Worm (Caenorhabditis elegans) whole organism, L2 larva: ENCODE measurements around the gene mip-2.

ENCODE experiments used
- C34F6.9 ChIP-seq: fragments of 150-350 bp; optimal IDR thresholded peaks from 2 replicates; lab custom pipeline; 2014; ENCODE audit warnings: missing biosample characterization, missing genetic modification characterization
- R02D3.7 ChIP-seq: fragments of 150-350 bp; optimal IDR thresholded peaks from 2 replicates; lab custom pipeline; 2014; ENCODE audit warnings: missing biosample characterization, missing genetic modification characterization
- alr-1 ChIP-seq: fragments of 150-350 bp; optimal IDR thresholded peaks from 2 replicates; lab custom pipeline; 2014; ENCODE audit warnings: missing biosample characterization, missing genetic modification characterization
- aly-2 ChIP-seq: fragments of 150-350 bp; optimal IDR thresholded peaks from 2 replicates; lab custom pipeline; 2014; ENCODE audit warnings: missing biosample characterization, missing genetic modification characterization
- blmp-1 ChIP-seq: sonication (generic microtip); optimal IDR thresholded peaks from 2 replicates; lab custom pipeline; 2017; ENCODE audit warnings: missing genetic modification characterization, mild to moderate bottlenecking, missing compliant biosample characterization, antibody characterized with exemption, moderate library complexity; ENCODE audit not compliant: insufficient read depth
- ceh-82 ChIP-seq: fragments of 150-350 bp; optimal IDR thresholded peaks from 2 replicates; lab custom pipeline; 2014; ENCODE audit warnings: missing biosample characterization, missing genetic modification characterization
- crh-2 ChIP-seq: sonication (generic microtip); optimal IDR thresholded peaks from 2 replicates; lab custom pipeline; 2017; ENCODE audit warnings: missing biosample characterization, missing genetic modification characterization
- dmd-4 ChIP-seq: sonication (generic microtip); optimal IDR thresholded peaks from 2 replicates; lab custom pipeline; 2017; ENCODE audit warnings: missing biosample characterization, missing genetic modification characterization
- elt-1 ChIP-seq: fragments of 150-350 bp; optimal IDR thresholded peaks from 2 replicates; lab custom pipeline; 2014; ENCODE audit warnings: missing biosample characterization, missing genetic modification characterization
- elt-3 ChIP-seq: sonication (generic microtip); optimal IDR thresholded peaks from 2 replicates; lab custom pipeline; 2017; ENCODE audit warnings: missing biosample characterization, missing genetic modification characterization
- fos-1 ChIP-seq: fragments of 150-350 bp; optimal IDR thresholded peaks from 2 replicates; lab custom pipeline; 2014; ENCODE audit warnings: missing biosample characterization, missing genetic modification characterization
- gmeb-1 ChIP-seq: fragments of 150-350 bp; optimal IDR thresholded peaks from 2 replicates; lab custom pipeline; 2014; ENCODE audit warnings: missing biosample characterization, missing genetic modification characterization
- lin-11 ChIP-seq: fragments of 150-350 bp; sonication (generic microtip); optimal IDR thresholded peaks from 2 replicates; lab custom pipeline; 2014; ENCODE audit warnings: missing biosample characterization, missing genetic modification characterization, inconsistent platforms, mixed read lengths
- lin-13 ChIP-seq: fragments of 150-350 bp; optimal IDR thresholded peaks from 2 replicates; lab custom pipeline; 2014; ENCODE audit warnings: missing biosample characterization, missing genetic modification reagents, missing genetic modification characterization
- lin-39 ChIP-seq: fragments of 150-350 bp; optimal IDR thresholded peaks from 2 replicates; lab custom pipeline; 2014; ENCODE audit warnings: missing biosample characterization, missing genetic modification reagents, missing genetic modification characterization
- lsy-2 ChIP-seq, 2 experiments: fragments of 150-350 bp in 1 of 2; sonication (generic microtip) in 1 of 2; optimal IDR thresholded peaks; 2 replicates each; lab custom pipeline; 2014 to 2017; ENCODE audit warnings: missing biosample characterization in 2 of 2, missing genetic modification characterization in 2 of 2
- mab-5 ChIP-seq: fragments of 150-350 bp; optimal IDR thresholded peaks from 2 replicates; lab custom pipeline; 2014; ENCODE audit warnings: missing biosample characterization, missing genetic modification characterization
- mbf-1 ChIP-seq: sonication (generic microtip); optimal IDR thresholded peaks from 2 replicates; lab custom pipeline; 2017; ENCODE audit warnings: missing biosample characterization, missing genetic modification characterization
- mdl-1 ChIP-seq, 2 experiments: fragments of 150-350 bp in 1 of 2; sonication (generic microtip) in 1 of 2; optimal IDR thresholded peaks; 2 replicates each; lab custom pipeline; 2017; ENCODE audit warnings: missing biosample characterization in 2 of 2, missing genetic modification characterization in 2 of 2
- nhr-10 ChIP-seq: sonication (generic microtip); optimal IDR thresholded peaks from 2 replicates; lab custom pipeline; 2017; ENCODE audit warnings: missing biosample characterization, missing genetic modification characterization
- nhr-12 ChIP-seq: fragments of 150-350 bp; optimal IDR thresholded peaks from 2 replicates; lab custom pipeline; 2014; ENCODE audit warnings: missing biosample characterization, missing genetic modification characterization
- nhr-129 ChIP-seq: fragments of 150-350 bp; optimal IDR thresholded peaks from 2 replicates; lab custom pipeline; 2014; ENCODE audit warnings: missing biosample characterization, missing genetic modification characterization
- nhr-21 ChIP-seq: fragments of 150-350 bp; optimal IDR thresholded peaks from 2 replicates; lab custom pipeline; 2014; ENCODE audit warnings: missing biosample characterization, missing genetic modification characterization
- nhr-237 ChIP-seq: fragments of 150-350 bp; optimal IDR thresholded peaks from 2 replicates; lab custom pipeline; 2014; ENCODE audit warnings: missing biosample characterization, missing genetic modification characterization
- nhr-25 ChIP-seq: fragments of 150-350 bp; sonication (generic microtip); optimal IDR thresholded peaks from 3 replicates; lab custom pipeline; 2014; ENCODE audit warnings: missing biosample characterization, missing genetic modification characterization
- peb-1 ChIP-seq: fragments of 150-350 bp; optimal IDR thresholded peaks from 2 replicates; lab custom pipeline; 2014; ENCODE audit warnings: missing biosample characterization, missing genetic modification characterization
- sem-4 ChIP-seq: fragments of 150-350 bp; optimal IDR thresholded peaks from 2 replicates; lab custom pipeline; 2014; ENCODE audit warnings: missing biosample characterization, missing genetic modification reagents, missing genetic modification characterization
- sma-9 ChIP-seq, 2 experiments: fragments of 150-350 bp in 1 of 2; sonication (generic microtip) in 1 of 2; optimal IDR thresholded peaks; 2 replicates each; lab custom pipeline; 2014 to 2016; ENCODE audit warnings: missing genetic modification characterization in 2 of 2, mild to moderate bottlenecking in 1 of 2, missing biosample characterization in 1 of 2, missing compliant biosample characterization in 1 of 2, missing genetic modification reagents in 1 of 2, moderate library complexity in 1 of 2
- snpc-4 ChIP-seq: fragments of 150-350 bp; optimal IDR thresholded peaks from 2 replicates; lab custom pipeline; 2014; ENCODE audit warnings: missing biosample characterization, missing genetic modification characterization
- unc-55 ChIP-seq: fragments of 150-350 bp; sonication (generic microtip); optimal IDR thresholded peaks from 3 replicates; lab custom pipeline; 2014; ENCODE audit warnings: missing biosample characterization, missing genetic modification reagents, missing genetic modification characterization
- unc-62 ChIP-seq: fragments of 150-350 bp; optimal IDR thresholded peaks from 2 replicates; lab custom pipeline; 2014; ENCODE audit warnings: missing biosample characterization, missing genetic modification reagents, missing genetic modification characterization
- ztf-11 ChIP-seq: sonication (generic microtip); optimal IDR thresholded peaks from 2 replicates; lab custom pipeline; 2017; ENCODE audit warnings: missing biosample characterization, missing genetic modification characterization
- ztf-4 ChIP-seq: fragments of 150-350 bp; optimal IDR thresholded peaks from 2 replicates; lab custom pipeline; 2014; ENCODE audit warnings: missing biosample characterization, missing genetic modification characterization

mip-2 gene

DNA sequence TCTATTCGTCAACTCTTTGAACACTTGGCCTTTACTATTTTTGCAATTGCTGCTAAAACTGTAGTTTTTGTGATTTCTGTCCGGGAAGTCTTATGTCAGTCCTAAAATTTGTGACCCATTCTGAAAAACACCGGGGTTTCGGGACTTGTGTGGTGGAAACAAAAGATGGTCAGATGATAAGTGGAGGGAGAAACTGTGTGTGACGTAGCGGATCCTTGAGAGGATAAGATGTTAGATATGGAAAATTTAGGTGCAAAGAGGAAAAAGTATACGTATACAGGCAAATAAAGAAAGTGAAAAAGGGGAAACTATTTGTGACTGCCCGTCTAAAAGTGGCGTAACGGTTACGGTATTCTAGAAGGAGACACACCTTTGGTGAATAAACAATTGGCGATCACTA lies 35.3 kb downstream of the mip-2 start:
- TF ChIP-seq nhr-21 (tag; lab: Kevin White, UChicago) (no peak), unc-55 (no peak), blmp-1 (no peak)

DNA sequence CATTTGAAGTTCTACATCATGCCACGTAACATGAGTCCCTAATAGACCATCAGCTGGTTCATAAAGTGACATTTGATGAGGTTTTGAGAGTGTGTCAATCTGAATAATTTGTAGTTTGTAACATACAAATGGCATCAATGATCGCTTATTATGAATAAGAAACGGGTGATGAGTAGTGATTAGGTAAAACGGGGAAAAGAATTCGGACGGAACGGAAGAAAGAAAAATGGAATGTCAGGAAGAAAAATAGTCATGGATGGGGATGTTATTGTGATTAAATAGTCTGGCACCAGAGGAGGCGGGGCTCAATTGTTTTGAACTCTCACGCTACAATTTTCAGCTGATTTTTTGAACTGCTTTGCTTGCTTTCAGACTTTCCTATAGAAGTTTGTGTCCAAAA lies 37.6 kb downstream of the mip-2 start, which contains the start of gene H37A05.2:
H37A05.2 (minus strand) TSS at position 101 of the 400 bp plus-strand sequence.
- TF ChIP-seq unc-62 (GFP tag; lab: Kevin White, UChicago) (no peak), mab-5 (tag; lab: Kevin White, UChicago) (no peak), crh-2 (tag; lab: Kevin White, UChicago) (no peak), lsy-2 (tag; optimal IDR thresholded peaks at IDR 0.05; lab: Kevin White, UChicago) (no peak), nhr-12 (no peak), lin-11 (tag; lab: Kevin White, UChicago) (no peak), alr-1 (tag; lab: Kevin White, UChicago) (no peak)
- TF ChIP-seq, all 48 proteins: peak for 0

DNA sequence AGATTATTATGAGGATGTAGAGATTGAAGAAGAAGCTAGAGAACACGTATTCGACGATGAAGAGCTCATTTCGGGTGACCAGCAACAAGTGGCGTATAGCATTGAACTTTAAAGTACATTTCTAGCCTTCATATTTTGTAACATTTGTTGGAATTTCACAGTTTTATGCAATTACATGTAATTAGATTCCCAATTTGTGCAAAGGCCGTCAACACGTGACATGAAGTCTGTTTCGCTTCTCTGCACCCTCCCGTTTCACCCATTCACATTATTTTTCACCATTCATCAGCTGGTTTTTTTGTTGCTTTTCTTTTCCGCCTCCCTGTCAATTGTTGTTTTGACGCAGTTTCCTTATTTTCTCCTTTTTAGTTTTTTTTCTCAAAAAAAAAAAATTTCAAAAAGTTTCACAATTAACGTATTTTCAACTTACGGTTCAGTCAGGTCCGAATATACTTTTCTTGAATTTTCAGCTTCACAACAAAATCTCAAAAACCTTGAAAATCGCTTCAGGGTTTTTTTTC lies 44.6 kb downstream of the mip-2 start, which contains the start of gene sde-2:
sde-2 (plus strand) TSS at position 471 of the 521 bp plus-strand sequence.
- TF ChIP-seq elt-1 (no peak), lin-39 (tag; lab: Kevin White, UChicago) (no peak), fos-1 (tag; lab: Kevin White, UChicago) (no peak), lin-13 (GFP tag; lab: Kevin White, UChicago) (no peak), peb-1 (no peak), elt-3 (tag; lab: Kevin White, UChicago) (no peak), dmd-4 (tag; lab: Kevin White, UChicago) (no peak), sma-9 (GFP tag; optimal IDR thresholded peaks at IDR 0.05; lab: Kevin White, UChicago) (no peak), sma-9 (tag; optimal IDR thresholded peaks at IDR 0.05; lab: Kevin White, UChicago) (no peak), unc-62 (GFP tag; lab: Kevin White, UChicago) (no peak), lin-11 (tag; lab: Kevin White, UChicago) (no peak), ceh-82 (tag; lab: Kevin White, UChicago) (no peak), nhr-25 (no peak), unc-55 (peak; percentile 8), mbf-1 (tag; lab: Kevin White, UChicago) (no peak), nhr-129 (tag; lab: Kevin White, UChicago) (peak; percentile 52), nhr-21 (tag; lab: Kevin White, UChicago) (no peak), mdl-1 (tag; optimal IDR thresholded peaks at IDR 0.05; lab: Kevin White, UChicago) (no peak), gmeb-1 (tag; lab: Kevin White, UChicago) (no peak), C34F6.9 (peak; percentile 72)
- TF ChIP-seq, all 48 proteins: peak for 3

DNA sequence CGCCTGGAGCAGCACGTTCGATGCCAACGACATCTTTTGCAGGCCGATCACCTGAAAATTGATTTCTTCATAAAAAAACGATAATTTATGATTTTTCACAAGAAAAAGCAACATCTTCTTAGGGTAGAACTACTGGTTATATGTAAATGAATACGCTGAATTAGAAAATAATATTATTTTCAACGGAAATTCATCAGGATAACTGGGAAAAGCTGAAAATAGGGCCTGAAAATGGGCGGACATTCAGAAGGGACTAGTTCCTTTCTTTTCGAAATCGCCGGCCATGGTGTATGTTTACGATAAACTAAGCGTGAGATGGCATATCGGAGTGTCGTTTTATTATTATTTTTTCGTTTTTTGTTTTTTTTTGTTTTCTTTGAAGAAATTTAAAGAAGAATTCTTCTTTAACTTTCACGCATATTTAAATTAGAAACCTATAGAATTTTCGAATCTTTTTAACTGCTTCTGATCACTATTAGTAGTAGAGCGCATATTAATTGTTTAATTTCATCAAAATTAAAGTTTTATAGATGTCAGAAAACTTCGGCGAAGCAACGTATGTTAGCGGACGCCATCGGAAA lies 46.2 kb downstream of the mip-2 start, which contains the start of the genes nduv-2 and F53F4.12:
nduv-2 (minus strand) TSS at position 51 of the 581 bp plus-strand sequence.
F53F4.12 (plus strand) TSS at position 531 of the 581 bp plus-strand sequence.
- TF ChIP-seq nhr-12 (no peak), lin-11 (tag; lab: Kevin White, UChicago) (peak; percentile 10), unc-55 (peak; percentile 70), R02D3.7 (tag; lab: Kevin White, UChicago) (peak; percentile 23), nhr-129 (tag; lab: Kevin White, UChicago) (peak; percentile 33), C34F6.9 (peak; percentile 42)

DNA sequence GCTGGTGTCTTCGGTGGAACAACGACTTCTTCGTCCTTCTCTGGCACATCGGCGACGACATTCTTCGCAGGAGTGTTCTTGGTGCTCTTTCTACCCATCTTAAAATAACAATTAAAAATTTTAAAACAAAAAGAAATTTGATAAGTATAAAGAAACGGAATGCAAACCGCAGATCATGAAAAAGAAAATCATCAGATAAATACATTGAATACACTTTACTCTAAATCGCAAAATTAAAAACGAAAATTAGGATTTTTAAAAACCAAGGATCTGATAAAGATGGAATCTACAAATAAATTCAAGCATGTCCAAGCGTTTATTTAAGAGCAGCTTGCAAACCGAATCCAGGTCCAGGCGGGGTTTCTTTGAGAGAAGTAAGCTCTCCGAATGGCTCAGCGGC lies 47.3 kb downstream of the mip-2 start, which contains the start of gene F53F4.11:
F53F4.11 (minus strand) TSS at position 101 of the 400 bp plus-strand sequence.
- TF ChIP-seq unc-62 (GFP tag; lab: Kevin White, UChicago): no peak
- TF ChIP-seq elt-3 (tag; lab: Kevin White, UChicago): no peak
- TF ChIP-seq nhr-25: no peak
- TF ChIP-seq ztf-11 (tag; lab: Kevin White, UChicago): no peak
- TF ChIP-seq nhr-237 (tag; lab: Kevin White, UChicago): no peak
- TF ChIP-seq sem-4 (tag; lab: Kevin White, UChicago): no peak
- TF ChIP-seq lin-13 (GFP tag; lab: Kevin White, UChicago): no peak
- TF ChIP-seq ztf-4 (tag; lab: Kevin White, UChicago): no peak
- TF ChIP-seq aly-2 (tag; lab: Kevin White, UChicago): no peak
- no peak for TF ChIP-seq nhr-21 (tag; lab: Kevin White, UChicago)
- TF ChIP-seq dmd-4 (tag; lab: Kevin White, UChicago): no peak
- TF ChIP-seq mbf-1 (tag; lab: Kevin White, UChicago): no peak
- TF ChIP-seq nhr-10 (tag; lab: Kevin White, UChicago): no peak
- TF ChIP-seq elt-1: no peak
- TF ChIP-seq mdl-1 (tag; optimal IDR thresholded peaks at IDR 0.05; lab: Kevin White, UChicago): no peak
- TF ChIP-seq C34F6.9: no peak
- TF ChIP-seq snpc-4: no peak
- TF ChIP-seq, all 48 proteins: peak for 0
